Fruit fly (Drosophila melanogaster) whole organism, prepupa: ENCODE data around the gene RpS14a.

Experiments
- CG1621 ChIP-seq: fragments of 200-800 bp; sonication (Bioruptor generic); optimal IDR thresholded peaks from 3 replicates; lab custom pipeline; 2018; ENCODE audit warnings: missing biosample characterization, mild to moderate bottlenecking, missing genetic modification characterization
- CG31627 ChIP-seq: fragments of 200-800 bp; sonication (Bioruptor generic); optimal IDR thresholded peaks from 3 replicates; lab custom pipeline; 2016; ENCODE audit warnings: missing biosample characterization, missing genetic modification characterization
- CG34406 ChIP-seq: fragments of 200-800 bp; sonication (Bioruptor generic); optimal IDR thresholded peaks from 3 replicates; lab custom pipeline; 2016; ENCODE audit warnings: missing biosample characterization, missing genetic modification characterization
- CG6163 ChIP-seq: fragments of 200-800 bp; sonication (Bioruptor generic); IDR thresholded peaks from 3 replicates; pipeline ENCODE4 v1.3.6; 2022; ENCODE audit warnings: missing biosample characterization, missing genetic modification characterization
- pdm3 ChIP-seq: fragments of 200-800 bp; sonication (Bioruptor generic); optimal IDR thresholded peaks from 3 replicates; lab custom pipeline; 2016; ENCODE audit warnings: missing biosample characterization, missing genetic modification characterization

DNA sequence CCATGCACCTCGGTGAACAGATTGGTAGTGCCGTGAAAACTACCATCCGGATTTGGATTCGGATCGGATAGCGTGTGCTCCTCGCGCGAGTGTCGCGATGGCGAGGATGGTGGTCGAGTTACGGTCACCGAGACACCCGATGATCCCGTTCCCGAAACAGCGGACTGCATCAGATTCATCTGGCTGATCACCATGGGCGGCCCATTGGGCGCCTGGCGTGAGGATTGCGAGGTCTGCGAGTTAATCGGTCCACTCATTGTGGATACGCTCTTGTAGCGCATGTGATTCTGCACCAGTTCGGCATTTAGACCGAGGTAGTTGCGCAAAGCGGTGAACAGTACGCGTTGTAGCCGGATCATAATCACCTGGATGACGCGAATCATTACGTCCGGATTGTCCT is 30.2 kb downstream of the RpS14a start, which contains the start of gene sn:
- TF ChIP-seq CG6163 (GFP tag; lab: Robert Waterston, UW) (no peak), CG34406 (GFP tag; lab: Kevin White, UChicago) (no peak), CG31627 (no peak), pdm3 (no peak), CG1621 (no peak)
